Fruit fly (Drosophila melanogaster) whole organism, embryonic: Measurements from ENCODE around the gene ZnT77C.

Source experiments
- Ada2b ChIP-seq: fragments of 200-800 bp; sonication (Bioruptor generic); IDR thresholded peaks from 2 replicates; pipeline ENCODE4 v1.3.6; 2022; ENCODE audit warnings: missing biosample characterization, missing genetic modification characterization
- BEAF-32 ChIP-seq: fragments of 200-800 bp; sonication (Bioruptor generic); optimal IDR thresholded peaks from 3 replicates; lab custom pipeline; 2017; ENCODE audit warnings: missing biosample characterization, missing genetic modification characterization, mild to moderate bottlenecking, moderate library complexity, missing genetic modification reagents
- Bgb ChIP-seq: fragments of 200-800 bp; sonication (Bioruptor generic); IDR thresholded peaks from 2 replicates; pipeline ENCODE4 v1.3.6; 2022; ENCODE audit warnings: missing biosample characterization, missing genetic modification characterization; ENCODE audit not compliant: partially characterized antibody
- CG10366 ChIP-seq: fragments of 200-800 bp; sonication (Bioruptor generic); IDR thresholded peaks from 2 replicates; pipeline ENCODE4 v1.3.6; 2022; ENCODE audit warnings: missing biosample characterization, missing genetic modification characterization
- CG11504 ChIP-seq: fragments of 200-800 bp; sonication (Bioruptor generic); optimal IDR thresholded peaks from 3 replicates; lab custom pipeline; 2019; ENCODE audit warnings: missing biosample characterization, mild to moderate bottlenecking, missing genetic modification characterization, moderate library complexity
- CG12659 ChIP-seq: fragments of 200-800 bp; sonication (Bioruptor generic); optimal IDR thresholded peaks from 3 replicates; lab custom pipeline; 2017; ENCODE audit warnings: mild to moderate bottlenecking, missing biosample characterization, missing genetic modification reagents, missing genetic modification characterization
- CG13287 ChIP-seq: fragments of 200-800 bp; sonication (Bioruptor generic); IDR thresholded peaks from 2 replicates; pipeline ENCODE4 v1.3.6; 2022; ENCODE audit warnings: missing biosample characterization, missing genetic modification characterization; ENCODE audit not compliant: partially characterized antibody
- CG1603 ChIP-seq: fragments of 200-800 bp; sonication (Bioruptor generic); optimal IDR thresholded peaks from 2 replicates; lab custom pipeline; 2019; ENCODE audit warnings: missing biosample characterization, mild to moderate bottlenecking, missing genetic modification characterization, moderate library complexity
- CG1832 ChIP-seq: fragments of 200-800 bp; sonication (Bioruptor generic); optimal IDR thresholded peaks from 2 replicates; lab custom pipeline; 2017; ENCODE audit warnings: missing biosample characterization, mild to moderate bottlenecking, missing genetic modification characterization, inconsistent platforms
- CG2116 ChIP-seq: fragments of 200-800 bp; sonication (Bioruptor generic); optimal IDR thresholded peaks from 3 replicates; lab custom pipeline; 2018; ENCODE audit warnings: missing biosample characterization, mild to moderate bottlenecking, missing genetic modification characterization
- CG2199 ChIP-seq: fragments of 200-800 bp; sonication (Bioruptor generic); IDR thresholded peaks from 3 replicates; pipeline ENCODE4 v1.3.6; 2022; ENCODE audit warnings: missing biosample characterization, missing genetic modification characterization
- CG33557 ChIP-seq: fragments of 200-800 bp; sonication (Bioruptor generic); optimal IDR thresholded peaks from 2 replicates; lab custom pipeline; 2019; ENCODE audit warnings: missing biosample characterization, mild to moderate bottlenecking, missing genetic modification characterization, moderate library complexity
- CG34376 ChIP-seq: fragments of 200-800 bp; sonication (Bioruptor generic); optimal IDR thresholded peaks from 2 replicates; lab custom pipeline; 2018; ENCODE audit warnings: missing biosample characterization, mild to moderate bottlenecking, missing genetic modification characterization
- CG8290 ChIP-seq, 3 experiments: fragments of 200-800 bp; sonication (Bioruptor generic); optimal IDR thresholded peaks; 2 replicates each; lab custom pipeline; 2016 to 2019; ENCODE audit warnings: missing biosample characterization in 3 of 3, missing genetic modification characterization in 3 of 3, mild to moderate bottlenecking in 2 of 3, moderate library complexity in 1 of 3
- CG9727 ChIP-seq: fragments of 200-800 bp; sonication (Bioruptor generic); optimal IDR thresholded peaks from 3 replicates; lab custom pipeline; 2017; ENCODE audit warnings: missing biosample characterization, mild to moderate bottlenecking, missing genetic modification characterization
- CG9817 ChIP-seq: fragments of 200-800 bp; sonication (Bioruptor generic); optimal IDR thresholded peaks from 2 replicates; lab custom pipeline; 2018; ENCODE audit warnings: missing biosample characterization, mild to moderate bottlenecking, missing genetic modification characterization, moderate library complexity
- Dll ChIP-seq: fragments of 200-800 bp; sonication (Bioruptor generic); IDR thresholded peaks from 4 replicates; pipeline ENCODE4 v1.3.6; 2022; ENCODE audit warnings: missing biosample characterization, missing genetic modification characterization; ENCODE audit not compliant: partially characterized antibody
- Doc3 ChIP-seq: fragments of 200-800 bp; sonication (Bioruptor generic); IDR thresholded peaks from 3 replicates; pipeline ENCODE4 v1.3.6; 2022; ENCODE audit warnings: missing biosample characterization, missing genetic modification characterization; ENCODE audit not compliant: partially characterized antibody
- Dp ChIP-seq: fragments of 200-800 bp; sonication (Bioruptor generic); optimal IDR thresholded peaks from 2 replicates; lab custom pipeline; 2018; ENCODE audit warnings: missing biosample characterization, mild to moderate bottlenecking, missing genetic modification characterization, moderate library complexity
- Dref ChIP-seq: fragments of 200-800 bp; sonication (Bioruptor generic); IDR thresholded peaks from 2 replicates; pipeline ENCODE4 v1.3.6; 2022; ENCODE audit warnings: missing biosample characterization, missing genetic modification characterization
- E2f2 ChIP-seq: fragments of 200-800 bp; sonication (Bioruptor generic); IDR thresholded peaks from 2 replicates; pipeline ENCODE4 v1.3.6; 2022; ENCODE audit warnings: missing biosample characterization, missing genetic modification characterization
- GATAe ChIP-seq: fragments of 200-800 bp; sonication (Bioruptor generic); conservative IDR thresholded peaks from 2 replicates; pipeline ENCODE4 v1.3.6; 2022; ENCODE audit warnings: missing biosample characterization, missing genetic modification characterization
- Hey ChIP-seq: fragments of 200-800 bp; sonication (Bioruptor generic); optimal IDR thresholded peaks from 3 replicates; lab custom pipeline; 2018; ENCODE audit warnings: missing biosample characterization, mild to moderate bottlenecking, missing genetic modification characterization
- HmgZ ChIP-seq: fragments of 200-800 bp; sonication (Bioruptor generic); optimal IDR thresholded peaks from 2 replicates; lab custom pipeline; 2018; ENCODE audit warnings: missing biosample characterization, mild to moderate bottlenecking, missing genetic modification characterization
- Hmr ChIP-seq: fragments of 200-800 bp; sonication (Bioruptor generic); optimal IDR thresholded peaks from 3 replicates; lab custom pipeline; 2017; ENCODE audit warnings: mild to moderate bottlenecking, missing biosample characterization, missing genetic modification reagents, missing genetic modification characterization
- Med ChIP-seq: fragments of 200-800 bp; sonication (Bioruptor generic); peaks from one replicate; lab custom pipeline; 2016; ENCODE audit warnings: missing biosample characterization, missing genetic modification characterization, mild to moderate bottlenecking, inconsistent platforms, moderate library complexity
- Neu2 ChIP-seq: fragments of 200-800 bp; sonication (Bioruptor generic); optimal IDR thresholded peaks from 3 replicates; lab custom pipeline; 2016; ENCODE audit warnings: missing biosample characterization, missing genetic modification characterization, borderline replicate concordance
- Scr ChIP-seq: fragments of 200-800 bp; sonication (Bioruptor generic); IDR thresholded peaks from 2 replicates; pipeline ENCODE4 v1.3.6; 2022; ENCODE audit warnings: missing biosample characterization, missing genetic modification characterization; ENCODE audit not compliant: partially characterized antibody
- Sry-δ ChIP-seq: fragments of 200-800 bp; sonication (Bioruptor generic); optimal IDR thresholded peaks from 2 replicates; lab custom pipeline; 2016; ENCODE audit warnings: missing biosample characterization, missing genetic modification characterization
- Taf1 ChIP-seq: fragments of 200-800 bp; sonication (Bioruptor generic); IDR thresholded peaks from 2 replicates; pipeline ENCODE4 v1.3.6; 2022; ENCODE audit warnings: missing biosample characterization, missing genetic modification characterization
- aop ChIP-seq: fragments of 200-800 bp; sonication (Bioruptor generic); IDR thresholded peaks from 2 replicates; pipeline ENCODE4 v1.3.6; 2022; ENCODE audit warnings: missing biosample characterization, missing genetic modification characterization
- az2 ChIP-seq: fragments of 200-800 bp; sonication (Bioruptor generic); optimal IDR thresholded peaks from 3 replicates; lab custom pipeline; 2016; ENCODE audit warnings: missing biosample characterization, missing genetic modification characterization
- bbx ChIP-seq: fragments of 200-800 bp; sonication (Bioruptor generic); IDR thresholded peaks from 2 replicates; pipeline ENCODE4 v1.3.6; 2022; ENCODE audit warnings: missing biosample characterization, missing genetic modification characterization; ENCODE audit not compliant: partially characterized antibody
- disco-r ChIP-seq: fragments of 200-800 bp; sonication (Bioruptor generic); optimal IDR thresholded peaks from 2 replicates; lab custom pipeline; 2016; ENCODE audit warnings: missing biosample characterization, missing genetic modification characterization
- exex ChIP-seq: fragments of 200-800 bp; sonication (Bioruptor generic); optimal IDR thresholded peaks from 4 replicates; lab custom pipeline; 2018; ENCODE audit warnings: missing biosample characterization, mild to moderate bottlenecking, missing genetic modification characterization, moderate library complexity
- grn ChIP-seq: fragments of 200-800 bp; sonication (Bioruptor generic); optimal IDR thresholded peaks from 3 replicates; lab custom pipeline; 2017; ENCODE audit warnings: missing biosample characterization, missing genetic modification characterization
- knrl ChIP-seq: fragments of 200-800 bp; sonication (Bioruptor generic); IDR thresholded peaks from 3 replicates; pipeline ENCODE4 v1.3.6; 2022; ENCODE audit warnings: missing biosample characterization, missing genetic modification characterization; ENCODE audit not compliant: partially characterized antibody
- mirr ChIP-seq: fragments of 200-800 bp; sonication (Bioruptor generic); optimal IDR thresholded peaks from 3 replicates; lab custom pipeline; 2018; ENCODE audit warnings: missing biosample characterization, mild to moderate bottlenecking, missing genetic modification characterization
- pzg ChIP-seq: fragments of 200-800 bp; sonication (Bioruptor generic); optimal IDR thresholded peaks from 3 replicates; lab custom pipeline; 2018; ENCODE audit warnings: missing biosample characterization, mild to moderate bottlenecking, missing genetic modification characterization, moderate library complexity
- sd ChIP-seq: fragments of 200-800 bp; sonication (Bioruptor generic); optimal IDR thresholded peaks from 3 replicates; lab custom pipeline; 2018; ENCODE audit warnings: missing biosample characterization, mild to moderate bottlenecking, missing genetic modification characterization, moderate library complexity
- sens ChIP-seq: fragments of 200-800 bp; sonication (Bioruptor generic); peaks from one replicate; lab custom pipeline; 2016; ENCODE audit warnings: missing biosample characterization, missing genetic modification characterization
- stwl ChIP-seq: fragments of 200-800 bp; sonication (Bioruptor generic); optimal IDR thresholded peaks from 3 replicates; lab custom pipeline; 2018; ENCODE audit warnings: missing biosample characterization, mild to moderate bottlenecking, missing genetic modification characterization, moderate library complexity
- sug ChIP-seq: fragments of 200-800 bp; optimal IDR thresholded peaks from 2 replicates; lab custom pipeline; 2019; ENCODE audit warnings: missing biosample characterization, mild to moderate bottlenecking, missing genetic modification characterization, moderate library complexity
- trem ChIP-seq: fragments of 200-800 bp; optimal IDR thresholded peaks from 3 replicates; lab custom pipeline; 2019; ENCODE audit warnings: missing biosample characterization, mild to moderate bottlenecking, missing genetic modification characterization, moderate library complexity
- unc-4 ChIP-seq: fragments of 200-800 bp; sonication (Bioruptor generic); IDR thresholded peaks from 2 replicates; pipeline ENCODE4 v1.3.6; 2022; ENCODE audit warnings: missing biosample characterization, missing genetic modification characterization; ENCODE audit not compliant: partially characterized antibody
- vnd ChIP-seq: fragments of 200-800 bp; sonication (Bioruptor generic); IDR thresholded peaks from 3 replicates; pipeline ENCODE4 v1.3.6; 2022; ENCODE audit warnings: missing biosample characterization, missing genetic modification characterization; ENCODE audit not compliant: partially characterized antibody
- vvl ChIP-seq: fragments of 200-800 bp; sonication (Bioruptor generic); IDR thresholded peaks from 2 replicates; pipeline ENCODE4 v1.3.6; 2022; ENCODE audit warnings: missing biosample characterization, missing genetic modification characterization

ZnT77C gene

dm6 chr3L:20491525-20492132, 3.1 kb downstream of the ZnT77C start, which contains the start of gene ND-39:
Gene ND-39, plus strand, starts transcription at chr3L:20492082.
- TF ChIP-seq E2f2 (peak; percentile 63), Neu2 (peak; percentile 75), CG2116 (peak; percentile 93), Hey (tag; lab: Kevin White, UChicago) (peak; percentile 7), CG33557 (GFP tag; lab: Kevin White, UChicago) (no peak), vnd (GFP tag; lab: Robert Waterston, UW) (peak; percentile 29; the same call in 1 of the 3 replicates), CG1832 (GFP tag; lab: Kevin White, UChicago) (peak; percentile 23), Scr (GFP tag; lab: Robert Waterston, UW) (0 out of 2 replicates have a peak, but pooled peaks have one; percentile 14), CG11504 (peak; percentile 100), CG1603 (peak; percentile 1), az2 (GFP tag; lab: Kevin White, UChicago) (no peak), CG9817 (no peak), sd (tag; lab: Kevin White, UChicago) (peak; percentile 17), vvl (GFP tag; lab: Robert Waterston, UW) (no peak), Ada2b (no peak), Med (GFP tag; lab: Kevin White, UChicago) (peak; percentile 42), stwl (tag; lab: Kevin White, UChicago) (peak; percentile 49), CG12659 (GFP tag; lab: Kevin White, UChicago) (peak; percentile 5), Taf1 (GFP tag; lab: Robert Waterston, UW) (no peak), CG13287 (GFP tag; lab: Robert Waterston, UW) (peak; percentile 54), CG9727 (GFP tag; lab: Kevin White, UChicago) (no peak), grn (peak; percentile 94), trem (tag; lab: Kevin White, UChicago) (peak; percentile 94), CG2199 (GFP tag; lab: Robert Waterston, UW) (peak; percentile 90), BEAF-32 (GFP tag; lab: Kevin White, UChicago) (peak; percentile 47), bbx (GFP tag; lab: Robert Waterston, UW) (peak; percentile 36; the same call in 1 of the 2 replicates), Doc3 (0 out of 3 replicates have a peak, but pooled peaks have one; percentile 22), mirr (GFP tag; lab: Kevin White, UChicago) (peak; percentile 31), sens (GFP tag; lab: Kevin White, UChicago) (peak; percentile 37), Sry-δ (GFP tag; lab: Kevin White, UChicago) (peak; percentile 84), exex (peak; percentile 89), CG8290 (GFP tag; optimal IDR thresholded peaks at IDR 0.05; lab: Kevin White, UChicago) (no peak), CG8290 (tag; optimal IDR thresholded peaks at IDR 0.05; lab: Kevin White, UChicago) (peak in 1 of 2 experiments; percentile 29), unc-4 (GFP tag; lab: Robert Waterston, UW) (peak; percentile 35; the same call in 1 of the 2 replicates), Bgb (GFP tag; lab: Robert Waterston, UW) (0 out of 2 replicates have a peak, but pooled peaks have one; percentile 12), CG10366 (GFP tag; lab: Robert Waterston, UW) (no peak), disco-r (GFP tag; lab: Kevin White, UChicago) (no peak), knrl (GFP tag; lab: Robert Waterston, UW) (peak; percentile 10; the same call in 1 of the 3 replicates), GATAe (peak; percentile 98), pzg (GFP tag; lab: Kevin White, UChicago) (peak; percentile 53), HmgZ (peak; percentile 24), Dref (GFP tag; lab: Robert Waterston, UW) (peak; percentile 54), sug (tag; lab: Kevin White, UChicago) (peak; percentile 63), Dll (GFP tag; lab: Robert Waterston, UW) (0 out of 4 replicates have a peak, but pooled peaks have one; percentile 10), CG34376 (GFP tag; lab: Kevin White, UChicago) (peak; percentile 35), Hmr (peak; percentile 5), aop (GFP tag; lab: Robert Waterston, UW) (no peak), Dp (peak; percentile 65)
